Worm (Caenorhabditis elegans): ENCODE results near the gene R02F11.12.

DNA sequence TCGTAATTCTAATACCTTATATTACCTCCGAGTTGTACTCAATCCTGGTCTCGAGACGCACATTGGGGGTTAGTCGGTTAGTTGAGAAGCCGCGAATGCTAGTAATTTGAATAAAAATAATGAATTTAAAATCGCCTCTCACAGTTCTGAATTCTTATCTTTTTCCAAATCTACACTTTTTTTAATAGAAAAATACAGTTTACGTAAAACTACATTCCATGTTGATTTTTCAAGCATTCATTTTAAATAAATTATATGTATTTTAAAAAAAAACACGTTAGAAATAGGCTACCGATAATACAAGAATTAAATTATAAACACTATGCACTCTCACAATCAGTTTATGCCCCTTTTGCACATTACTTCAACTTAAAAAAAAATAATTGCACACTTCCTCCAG, 20.8 kb upstream of the R02F11.12 start, which contains the start of gene C18G1.9:
- TF ChIP-seq nhr-90 (tag; optimal IDR thresholded peaks at IDR 0.05; ENCODE audit: poor library complexity): no peak
- no peak for TF ChIP-seq lin-13 (GFP tag; optimal IDR thresholded peaks at IDR 0.05)
- TF ChIP-seq grh-1 (GFP tag; IDR thresholded peaks at IDR 0.05): no peak
- TF ChIP-seq aly-2 (tag; optimal IDR thresholded peaks at IDR 0.05): no peak
- TF ChIP-seq mef-2 (tag; optimal IDR thresholded peaks at IDR 0.05): no peak
- no peak for TF ChIP-seq lsy-2 (tag; optimal IDR thresholded peaks at IDR 0.05)
- no peak for TF ChIP-seq ceh-90 (tag; optimal IDR thresholded peaks at IDR 0.05)
- no peak for TF ChIP-seq ama-1 (optimal IDR thresholded peaks at IDR 0.05)
- TF ChIP-seq hpl-2 (GFP tag; optimal IDR thresholded peaks at IDR 0.05): no peak
- TF ChIP-seq nhr-237 (tag; optimal IDR thresholded peaks at IDR 0.05): no peak

Data from whole organism, L1 larva.